Worm (Caenorhabditis elegans): ENCODE results near the gene rpc-11.

- no peak for TF ChIP-seq ZK546.5 (tag; optimal IDR thresholded peaks at IDR 0.05)
- no peak for TF ChIP-seq daf-19 (GFP tag; conservative IDR thresholded peaks at IDR 0.05)
Observed at ce11 chrIV:1409941-1410340, at the start of gene rpc-11.
